Worm (Caenorhabditis elegans) whole organism, L1 larva: ENCODE measurements around the gene B0228.9.

Source experiments
- C16A3.4 ChIP-seq: fragments of 150-350 bp; optimal IDR thresholded peaks from 2 replicates; lab custom pipeline; 2014; ENCODE audit warnings: missing biosample characterization, missing genetic modification characterization
- C34B4.2 ChIP-seq: sonication (generic microtip); optimal IDR thresholded peaks from 2 replicates; lab custom pipeline; 2017; ENCODE audit warnings: mild to moderate bottlenecking, missing genetic modification characterization, missing compliant biosample characterization
- F16B12.6 ChIP-seq: fragments of 150-350 bp; optimal IDR thresholded peaks from 2 replicates; lab custom pipeline; 2014; ENCODE audit warnings: missing biosample characterization, missing genetic modification characterization
- Y116A8C.19 ChIP-seq: sonication (generic microtip); optimal IDR thresholded peaks from 2 replicates; lab custom pipeline; 2016; ENCODE audit warnings: missing compliant biosample characterization, missing genetic modification characterization, borderline replicate concordance
- aly-2 ChIP-seq: fragments of 150-350 bp; optimal IDR thresholded peaks from 2 replicates; lab custom pipeline; 2014; ENCODE audit warnings: missing biosample characterization, missing genetic modification characterization
- ama-1 ChIP-seq: fragments of 150-350 bp; optimal IDR thresholded peaks from 2 replicates; lab custom pipeline; 2014
- blmp-1 ChIP-seq: fragments of 150-350 bp; optimal IDR thresholded peaks from 2 replicates; lab custom pipeline; 2014; ENCODE audit warnings: missing biosample characterization, missing genetic modification characterization
- ceh-90 ChIP-seq: sonication (generic microtip); optimal IDR thresholded peaks from 2 replicates; lab custom pipeline; 2016; ENCODE audit warnings: missing genetic modification characterization, missing compliant biosample characterization
- efl-1 ChIP-seq, 4 experiments: fragments of 150-350 bp; optimal IDR thresholded peaks in 3 of 4; peaks in 1 of 4; 1 replicate in 1 of 4; 2 replicates in 3 of 4; lab custom pipeline; 2014; ENCODE audit warnings: missing biosample characterization in 2 of 4, missing genetic modification characterization in 2 of 4, missing genetic modification reagents in 2 of 4
- egl-13 ChIP-seq: sonication (generic microtip); optimal IDR thresholded peaks from 2 replicates; lab custom pipeline; 2016; ENCODE audit warnings: missing genotype, missing genetic modification reagents, missing genetic modification characterization, missing compliant biosample characterization
- elt-3 ChIP-seq, 6 experiments: fragments of 150-350 bp in 1 of 6; sonication (generic microtip); optimal IDR thresholded peaks; 2 replicates each; lab custom pipeline; 2017 to 2018; ENCODE audit warnings: missing biosample characterization in 6 of 6, missing genetic modification characterization in 6 of 6, inconsistent platforms in 1 of 6
- fkh-10 ChIP-seq: sonication (generic microtip); optimal IDR thresholded peaks from 2 replicates; lab custom pipeline; 2017; ENCODE audit warnings: missing biosample characterization, missing genetic modification reagents, missing genetic modification characterization
- grh-1 ChIP-seq: fragments of 200-800 bp; sonication (Bioruptor generic); IDR thresholded peaks from 2 replicates; pipeline ENCODE4 v1.3.6; 2022; ENCODE audit warnings: missing genetic modification reagents, missing genetic modification characterization, missing compliant biosample characterization
- isw-1 ChIP-seq: fragments of 200-800 bp; sonication (Bioruptor generic); IDR thresholded peaks from 2 replicates; pipeline ENCODE4 v1.3.6; 2022; ENCODE audit warnings: missing genetic modification characterization, missing compliant biosample characterization
- jun-1 ChIP-seq: fragments of 150-350 bp; optimal IDR thresholded peaks from 2 replicates; lab custom pipeline; 2014; ENCODE audit warnings: missing biosample characterization, missing genetic modification reagents, missing genetic modification characterization
- lin-13 ChIP-seq: fragments of 150-350 bp; optimal IDR thresholded peaks from 2 replicates; lab custom pipeline; 2014; ENCODE audit warnings: missing biosample characterization, missing genetic modification reagents, missing genetic modification characterization
- lin-14 ChIP-seq: fragments of 200-800 bp; sonication (Bioruptor generic); optimal IDR thresholded peaks from 2 replicates; lab custom pipeline; 2018; ENCODE audit warnings: mild to moderate bottlenecking, missing genetic modification characterization, moderate library complexity, missing compliant biosample characterization
- lin-15B ChIP-seq: fragments of 150-350 bp; sonication (generic microtip); optimal IDR thresholded peaks from 3 replicates; lab custom pipeline; 2014; ENCODE audit warnings: missing biosample characterization, missing genetic modification characterization
- lin-35 ChIP-seq, 2 experiments: fragments of 150-350 bp; optimal IDR thresholded peaks; 2 replicates each; lab custom pipeline; 2014; ENCODE audit warnings: missing biosample characterization in 2 of 2, missing genetic modification characterization in 2 of 2, missing genetic modification reagents in 2 of 2
- lsy-2 ChIP-seq, 2 experiments: fragments of 150-350 bp; optimal IDR thresholded peaks; 2 replicates each; lab custom pipeline; 2014; ENCODE audit warnings: missing biosample characterization in 2 of 2, missing genetic modification characterization in 2 of 2
- mdl-1 ChIP-seq, 2 experiments: fragments of 150-350 bp; optimal IDR thresholded peaks; 2 replicates each; lab custom pipeline; 2014 to 2017; ENCODE audit warnings: missing biosample characterization in 2 of 2, missing genetic modification characterization in 2 of 2, inconsistent platforms in 1 of 2
- nhr-19 ChIP-seq: fragments of 200-800 bp; sonication (Bioruptor generic); conservative IDR thresholded peaks from 2 replicates; pipeline ENCODE4 v1.3.6; 2022; ENCODE audit warnings: missing genetic modification characterization, missing compliant biosample characterization
- nhr-20 ChIP-seq: sonication (generic microtip); optimal IDR thresholded peaks from 2 replicates; lab custom pipeline; 2016; ENCODE audit warnings: mild to moderate bottlenecking, missing genetic modification characterization, missing compliant biosample characterization
- nhr-237 ChIP-seq: fragments of 150-350 bp; optimal IDR thresholded peaks from 2 replicates; lab custom pipeline; 2014; ENCODE audit warnings: missing biosample characterization, missing genetic modification characterization
- nhr-47 ChIP-seq: sonication (generic microtip); optimal IDR thresholded peaks from 2 replicates; lab custom pipeline; 2016; ENCODE audit warnings: mild to moderate bottlenecking, missing genetic modification characterization, moderate library complexity, missing compliant biosample characterization
- nhr-71 ChIP-seq: sonication (generic microtip); optimal IDR thresholded peaks from 2 replicates; lab custom pipeline; 2016; ENCODE audit warnings: mild to moderate bottlenecking, missing genetic modification characterization, moderate library complexity, missing compliant biosample characterization
- nhr-76 ChIP-seq: sonication (generic microtip); optimal IDR thresholded peaks from 2 replicates; lab custom pipeline; 2017; ENCODE audit warnings: missing biosample characterization, missing genetic modification characterization
- nhr-84 ChIP-seq: sonication (generic microtip); optimal IDR thresholded peaks from 2 replicates; lab custom pipeline; 2017; ENCODE audit warnings: missing biosample characterization, missing genetic modification characterization
- nhr-85 ChIP-seq: sonication (generic microtip); peaks from one replicate; lab custom pipeline; 2016; ENCODE audit warnings: missing genetic modification characterization, inconsistent platforms, missing compliant biosample characterization
- nhr-90 ChIP-seq: sonication (generic microtip); optimal IDR thresholded peaks from 2 replicates; lab custom pipeline; 2016; ENCODE audit warnings: mild to moderate bottlenecking, missing genetic modification characterization, missing compliant biosample characterization; ENCODE audit not compliant: poor library complexity
- snpc-4 ChIP-seq: fragments of 150-350 bp; optimal IDR thresholded peaks from 2 replicates; lab custom pipeline; 2014; ENCODE audit warnings: missing biosample characterization, missing genetic modification characterization
- snu-23 ChIP-seq: sonication (generic microtip); optimal IDR thresholded peaks from 2 replicates; lab custom pipeline; 2016; ENCODE audit warnings: missing genetic modification characterization, missing compliant biosample characterization
- sox-4 ChIP-seq: sonication (generic microtip); optimal IDR thresholded peaks from 2 replicates; lab custom pipeline; 2016; ENCODE audit warnings: missing genetic modification characterization, missing compliant biosample characterization
- swsn-7 ChIP-seq: sonication (generic microtip); optimal IDR thresholded peaks from 2 replicates; lab custom pipeline; 2016; ENCODE audit warnings: missing genetic modification characterization, missing compliant biosample characterization
- tbx-2 ChIP-seq: sonication (generic microtip); optimal IDR thresholded peaks from 2 replicates; lab custom pipeline; 2016; ENCODE audit warnings: missing genetic modification characterization, missing compliant biosample characterization
- unc-30 ChIP-seq: sonication (generic microtip); optimal IDR thresholded peaks from 2 replicates; lab custom pipeline; 2017; ENCODE audit warnings: missing biosample characterization, missing genetic modification characterization
- unc-62 ChIP-seq: fragments of 150-350 bp; optimal IDR thresholded peaks from 2 replicates; lab custom pipeline; 2014; ENCODE audit warnings: missing biosample characterization, missing genetic modification reagents, missing genetic modification characterization
- unc-86 ChIP-seq: sonication (generic microtip); optimal IDR thresholded peaks from 2 replicates; lab custom pipeline; 2016; ENCODE audit warnings: missing genetic modification characterization, missing compliant biosample characterization
- vab-15 ChIP-seq: sonication (generic microtip); optimal IDR thresholded peaks from 2 replicates; lab custom pipeline; 2017; ENCODE audit warnings: missing genotype, mild to moderate bottlenecking, missing genetic modification characterization, missing compliant biosample characterization
- xbp-1 ChIP-seq: sonication (generic microtip); optimal IDR thresholded peaks from 2 replicates; lab custom pipeline; 2016; ENCODE audit warnings: missing genetic modification characterization, missing compliant biosample characterization
- ztf-11 ChIP-seq, 2 experiments: sonication (generic microtip); optimal IDR thresholded peaks; 2 replicates each; lab custom pipeline; 2016 to 2017; ENCODE audit warnings: missing genetic modification characterization in 2 of 2, missing biosample characterization in 1 of 2, missing compliant biosample characterization in 1 of 2

The B0228.9 gene

DNA sequence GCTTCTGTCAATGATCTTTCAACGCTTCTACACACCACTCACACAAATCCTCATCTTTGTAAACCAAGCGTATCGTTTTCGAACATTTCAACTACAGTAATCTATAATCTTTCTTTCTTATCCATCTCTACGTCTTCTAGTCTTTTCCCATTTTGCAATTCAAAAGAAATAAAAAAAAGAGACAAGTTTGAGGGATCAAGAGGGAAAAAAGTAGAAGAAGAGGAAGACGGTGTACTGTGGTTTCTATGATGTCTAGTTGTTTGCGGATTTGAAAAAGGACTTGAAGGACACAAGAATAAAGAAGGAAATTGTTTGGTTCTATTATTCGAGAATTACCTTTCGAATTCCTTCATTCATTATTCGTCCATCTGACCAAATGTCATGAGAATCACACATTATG, 29.0 kb upstream of the B0228.9 start (continued):
- no peak for TF ChIP-seq xbp-1 (tag; lab: Kevin White, UChicago)
- no peak for TF ChIP-seq C34B4.2
- TF ChIP-seq unc-62 (GFP tag; lab: Kevin White, UChicago), result no peak
- no peak for TF ChIP-seq unc-30 (tag; lab: Kevin White, UChicago)
- TF ChIP-seq F16B12.6, result no peak

DNA sequence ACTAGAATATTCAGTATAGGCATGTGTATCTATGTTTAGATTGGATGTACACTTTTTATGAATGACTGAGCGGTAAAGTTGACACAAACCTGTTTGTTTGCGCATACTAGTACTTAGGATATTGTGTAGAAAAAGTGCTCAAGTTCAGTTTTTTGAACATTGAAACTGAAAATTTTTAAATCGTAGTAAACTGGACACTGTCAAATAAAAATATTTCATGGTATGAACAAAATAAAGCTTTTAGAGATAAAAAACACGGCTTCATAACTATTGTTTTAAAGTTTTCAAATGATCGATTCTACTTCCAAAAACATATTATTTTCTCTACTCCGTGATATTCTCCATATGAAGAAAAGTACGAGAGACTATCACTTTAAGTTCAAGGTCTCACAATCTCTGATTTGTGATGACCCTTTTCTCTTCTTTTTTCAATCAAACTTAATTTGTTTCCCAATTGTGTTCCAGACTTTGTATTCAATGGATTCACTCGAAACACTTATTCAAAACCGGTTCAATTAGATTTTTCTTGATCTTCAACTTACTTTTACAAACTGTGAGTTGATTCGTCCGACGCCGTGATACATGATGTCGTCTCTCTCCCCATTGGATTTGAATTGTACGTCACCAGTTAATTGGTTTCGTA, 28.1 kb upstream of the B0228.9 start:
- TF ChIP-seq nhr-71 (tag; lab: Kevin White, UChicago) (peak; percentile 8), elt-3 (tag; optimal IDR thresholded peaks at IDR 0.05; lab: Kevin White, UChicago) (peak in 4 of 6 experiments; percentile 20 to 74 (median 44)), nhr-47 (tag; lab: Kevin White, UChicago) (peak; percentile 7), nhr-85 (peak; percentile 94), grh-1 (GFP tag; lab: Robert Waterston, UW) (peak; percentile 75), snu-23 (no peak), jun-1 (tag; lab: Kevin White, UChicago) (no peak), efl-1 (optimal IDR thresholded peaks at IDR 0.05; lab: Kevin White, UChicago) (no peak), efl-1 (GFP tag; optimal IDR thresholded peaks at IDR 0.05 in 1 of 2; lab: Kevin White, UChicago) (peak in 1 of 2 experiments; percentile 41), lsy-2 (tag; optimal IDR thresholded peaks at IDR 0.05; lab: Kevin White, UChicago) (peak; percentile 6 to 32), ama-1 (lab: Kevin White, UChicago) (peak; percentile 29), lin-14 (GFP tag; lab: Kevin White, UChicago) (peak; percentile 67), nhr-19 (GFP tag; lab: Robert Waterston, UW) (peak; percentile 18; the same call in 1 of the 2 replicates), blmp-1 (tag; lab: Kevin White, UChicago) (peak; percentile 61), lin-13 (GFP tag; lab: Kevin White, UChicago) (no peak)

DNA sequence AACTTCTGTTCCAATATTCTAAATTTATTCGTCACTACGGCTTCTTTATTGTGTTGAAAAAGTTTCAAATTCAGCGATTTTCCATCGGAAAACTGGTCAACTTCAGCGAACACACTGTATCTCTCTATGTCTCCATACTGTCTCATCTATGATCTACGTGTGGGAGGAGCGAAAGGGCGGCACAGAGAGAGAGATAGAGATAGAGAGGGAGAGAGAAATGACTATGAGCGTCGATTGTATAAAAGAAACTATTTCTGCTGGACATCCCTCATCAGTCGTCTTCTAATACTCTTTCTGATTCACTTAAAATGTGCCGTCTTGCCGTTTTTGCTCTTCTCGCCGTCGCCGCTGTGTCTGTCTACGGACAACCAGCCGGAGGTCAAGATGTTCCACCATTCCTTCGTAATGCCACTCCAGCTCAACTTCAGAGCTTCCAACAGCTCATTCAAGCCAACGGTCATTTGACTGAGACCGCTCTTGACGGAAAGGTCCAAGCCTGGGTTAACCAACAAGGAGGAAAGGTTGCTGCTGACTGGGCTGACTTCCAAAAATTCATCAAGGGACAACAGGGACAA, 26.9 kb upstream of the B0228.9 start, which contains the start of gene srlf-1:
Gene srlf-1, plus strand, starts transcription at position 268 of the 575 bp plus-strand sequence.
- TF ChIP-seq nhr-90 (tag; lab: Kevin White, UChicago) (peak; percentile 32), vab-15 (tag; lab: Kevin White, UChicago) (no peak), swsn-7 (tag; lab: Kevin White, UChicago) (peak; percentile 9), nhr-85 (peak; percentile 66), grh-1 (GFP tag; lab: Robert Waterston, UW) (peak; percentile 48), egl-13 (tag; lab: Kevin White, UChicago) (no peak), lin-35 (GFP tag; optimal IDR thresholded peaks at IDR 0.05; lab: Kevin White, UChicago) (peak in 1 of 2 experiments; percentile 23), lsy-2 (tag; optimal IDR thresholded peaks at IDR 0.05; lab: Kevin White, UChicago) (peak in 1 of 2 experiments; percentile 18), unc-86 (tag; lab: Kevin White, UChicago) (no peak), xbp-1 (tag; lab: Kevin White, UChicago) (peak; percentile 5), efl-1 (optimal IDR thresholded peaks at IDR 0.05; lab: Kevin White, UChicago) (no peak), efl-1 (GFP tag; optimal IDR thresholded peaks at IDR 0.05 in 1 of 2; lab: Kevin White, UChicago) (peak in 1 of 2 experiments; percentile 47), tbx-2 (tag; lab: Kevin White, UChicago) (no peak), ama-1 (lab: Kevin White, UChicago) (peak; percentile 77), blmp-1 (tag; lab: Kevin White, UChicago) (peak; percentile 83), nhr-19 (GFP tag; lab: Robert Waterston, UW) (peak; percentile 19; the same call in 1 of the 2 replicates), ztf-11 (tag; optimal IDR thresholded peaks at IDR 0.05; lab: Kevin White, UChicago) (no peak), nhr-71 (tag; lab: Kevin White, UChicago) (peak; percentile 33), nhr-20 (tag; lab: Kevin White, UChicago) (peak; percentile 39), snu-23 (peak; percentile 38), lin-14 (GFP tag; lab: Kevin White, UChicago) (peak; percentile 50), nhr-47 (tag; lab: Kevin White, UChicago) (peak; percentile 41)
- TF ChIP-seq, all 84 proteins: peak for 16

DNA sequence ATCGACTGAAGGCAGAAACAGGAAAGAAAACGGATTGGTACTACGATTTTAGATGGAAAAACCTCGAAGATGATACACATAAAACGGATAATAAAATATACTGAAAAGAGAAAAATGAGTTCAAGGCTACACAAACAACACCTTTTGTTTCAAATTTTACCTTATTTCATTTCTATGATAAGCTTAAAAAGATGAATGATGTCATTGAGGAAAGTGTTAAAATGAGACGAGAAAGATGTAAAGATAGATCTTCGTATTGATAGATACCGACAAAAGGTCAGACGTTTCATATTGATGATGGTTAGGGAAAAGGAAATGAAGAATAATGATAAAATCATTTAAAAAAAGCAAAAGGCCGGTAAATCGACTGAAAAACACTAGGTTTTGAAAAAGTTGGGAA, 26.1 kb upstream of the B0228.9 start:
- TF ChIP-seq lin-15B (tag; lab: Kevin White, UChicago) (no peak), C16A3.4 (no peak), aly-2 (tag; lab: Kevin White, UChicago) (no peak), nhr-84 (no peak), nhr-20 (tag; lab: Kevin White, UChicago) (no peak), lin-14 (GFP tag; lab: Kevin White, UChicago) (peak; percentile 31), isw-1 (GFP tag; lab: Robert Waterston, UW) (no peak), mdl-1 (tag; optimal IDR thresholded peaks at IDR 0.05; lab: Kevin White, UChicago) (no peak), snpc-4 (tag; lab: Kevin White, UChicago) (no peak), lin-35 (GFP tag; optimal IDR thresholded peaks at IDR 0.05; lab: Kevin White, UChicago) (no peak), jun-1 (tag; lab: Kevin White, UChicago) (no peak), Y116A8C.19 (no peak), elt-3 (tag; optimal IDR thresholded peaks at IDR 0.05; lab: Kevin White, UChicago) (peak in 1 of 6 experiments; percentile 63), sox-4 (tag; lab: Kevin White, UChicago) (no peak), efl-1 (optimal IDR thresholded peaks at IDR 0.05; lab: Kevin White, UChicago) (no peak), efl-1 (GFP tag; optimal IDR thresholded peaks at IDR 0.05 in 1 of 2; lab: Kevin White, UChicago) (no peak), fkh-10 (no peak), nhr-76 (tag; lab: Kevin White, UChicago) (no peak), ceh-90 (no peak), nhr-71 (tag; lab: Kevin White, UChicago) (peak; percentile 14), nhr-237 (no peak), swsn-7 (tag; lab: Kevin White, UChicago) (no peak)
